Worm (Caenorhabditis elegans): ENCODE measurements around the gene srlf-1.

- no peak for TF ChIP-seq chd-7 (tag; optimal IDR thresholded peaks at IDR 0.05)
- no peak for TF ChIP-seq ztf-18 (tag; optimal IDR thresholded peaks at IDR 0.05)
- no peak for TF ChIP-seq C06A6.2 (GFP tag; conservative IDR thresholded peaks at IDR 0.05)
- no peak for TF ChIP-seq nhr-90 (tag; optimal IDR thresholded peaks at IDR 0.05)
- TF ChIP-seq rec-8 (tag; optimal IDR thresholded peaks at IDR 0.05), result no peak
- no peak for TF ChIP-seq K12H6.12 (tag; optimal IDR thresholded peaks at IDR 0.05)
- no peak for TF ChIP-seq pha-4 (tag; optimal IDR thresholded peaks at IDR 0.05)
- TF ChIP-seq unc-130 (GFP tag; optimal IDR thresholded peaks at IDR 0.05), result no peak
Observed at ce11 chrII:7827883-7828282, 37.5 kb downstream of the srlf-1 start.
